Fruit fly (Drosophila melanogaster) whole organism, wandering third instar larva: ENCODE data around the gene CG9426.

Experiments used
- Dfd ChIP-seq: fragments of >200 bp; optimal IDR thresholded peaks from 2 replicates; lab custom pipeline; 2017; ENCODE audit warnings: missing biosample characterization, missing genetic modification characterization
- Dif ChIP-seq: fragments of 200-275, 200-300 bp; sonication (Bioruptor generic); optimal IDR thresholded peaks from 2 replicates; lab custom pipeline; 2018; ENCODE audit warnings: missing biosample characterization, missing genetic modification characterization; ENCODE audit not compliant: partially characterized antibody
- Hnf4 ChIP-seq: fragments of 200-800 bp; sonication (Bioruptor generic); optimal IDR thresholded peaks from 2 replicates; lab custom pipeline; 2016; ENCODE audit warnings: missing biosample characterization, mild to moderate bottlenecking, missing genetic modification characterization
- Mio ChIP-seq: sonication (Bioruptor generic); optimal IDR thresholded peaks from 2 replicates; lab custom pipeline; 2016; ENCODE audit warnings: missing biosample characterization, missing genetic modification characterization
- Vsx2 ChIP-seq: fragments of 200-300, 225-300 bp; sonication (Bioruptor generic); optimal IDR thresholded peaks from 2 replicates; lab custom pipeline; 2018; ENCODE audit warnings: missing biosample characterization, missing genetic modification characterization; ENCODE audit not compliant: partially characterized antibody
- dsf ChIP-seq: sonication (Bioruptor generic); optimal IDR thresholded peaks from 2 replicates; lab custom pipeline; 2016; ENCODE audit warnings: missing biosample characterization, missing genetic modification characterization, borderline replicate concordance
- fru ChIP-seq: fragments of 200-800 bp; sonication (Bioruptor generic); optimal IDR thresholded peaks from 3 replicates; lab custom pipeline; 2016; ENCODE audit warnings: missing biosample characterization, mild to moderate bottlenecking, missing genetic modification characterization
- jim ChIP-seq: fragments of 175-275, 200-325 bp; sonication (Bioruptor generic); optimal IDR thresholded peaks from 2 replicates; lab custom pipeline; 2016; ENCODE audit warnings: missing biosample characterization, mild to moderate bottlenecking, missing genetic modification characterization
- pan ChIP-seq: fragments of >200 bp; optimal IDR thresholded peaks from 2 replicates; lab custom pipeline; 2017
- psq ChIP-seq: fragments of 200-800 bp; sonication (Bioruptor generic); optimal IDR thresholded peaks from 3 replicates; lab custom pipeline; 2017; ENCODE audit warnings: missing biosample characterization, mild to moderate bottlenecking, missing genetic modification characterization, moderate library complexity
- tai ChIP-seq: sonication (Bioruptor generic); optimal IDR thresholded peaks from 2 replicates; lab custom pipeline; 2016; ENCODE audit warnings: missing biosample characterization, missing genetic modification characterization
- usp ChIP-seq: fragments of >200 bp; optimal IDR thresholded peaks from 2 replicates; lab custom pipeline; 2017; ENCODE audit warnings: missing biosample characterization, missing genetic modification characterization

DNA sequence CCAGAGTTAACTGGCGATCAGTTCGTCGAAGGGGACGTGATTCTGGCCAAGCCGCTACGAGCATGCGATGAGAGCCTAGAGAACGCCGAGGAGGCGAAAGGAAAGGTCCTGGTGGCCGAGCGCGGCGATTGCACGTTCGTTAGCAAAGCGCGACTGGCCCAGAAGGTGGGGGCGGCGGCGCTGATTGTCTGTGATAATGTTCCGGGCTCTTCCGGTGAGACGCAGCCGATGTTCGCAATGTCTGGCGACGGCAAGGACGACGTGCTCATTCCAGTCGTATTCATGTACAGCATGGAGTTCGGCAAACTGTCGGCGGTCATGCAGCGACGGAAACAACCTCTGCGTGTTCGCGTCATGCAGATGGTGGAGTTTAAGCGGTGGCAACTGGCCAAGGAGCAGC, 23.9 kb downstream of the CG9426 start:
- TF ChIP-seq fru (GFP tag; lab: Kevin White, UChicago) (no peak), Mio (GFP tag; lab: Kevin White, UChicago) (no peak), Hnf4 (GFP tag; lab: Kevin White, UChicago) (no peak), dsf (GFP tag; lab: Kevin White, UChicago) (no peak), Dfd (GFP tag; lab: Kevin White, UChicago) (no peak), psq (GFP tag; lab: Kevin White, UChicago) (no peak), Dif (no peak), Vsx2 (no peak), pan (no peak), usp (no peak), tai (GFP tag; lab: Kevin White, UChicago) (no peak), jim (GFP tag; lab: Kevin White, UChicago) (no peak)
